Worm (Caenorhabditis elegans) whole organism, early embryonic: ENCODE measurements around the gene C08E8.5.

Experiments
- B0310.2 ChIP-seq: sonication (generic microtip); optimal IDR thresholded peaks from 2 replicates; lab custom pipeline; 2016; ENCODE audit warnings: mild to moderate bottlenecking, missing genetic modification characterization, missing compliant biosample characterization
- F13C5.2 ChIP-seq: sonication (generic microtip); optimal IDR thresholded peaks from 2 replicates; lab custom pipeline; 2017; ENCODE audit warnings: mild to moderate bottlenecking, missing genetic modification characterization, inconsistent platforms, missing compliant biosample characterization
- ama-1 ChIP-seq: fragments of 150-350 bp; optimal IDR thresholded peaks from 2 replicates; lab custom pipeline; 2014
- flt-1 ChIP-seq: fragments of 200-800 bp; sonication (Bioruptor generic); IDR thresholded peaks from 2 replicates; pipeline ENCODE4 v1.3.6; 2022; ENCODE audit warnings: missing genetic modification characterization, missing compliant biosample characterization
- hmg-4 ChIP-seq: fragments of 200-800 bp; sonication (Bioruptor generic); optimal IDR thresholded peaks from 2 replicates; lab custom pipeline; 2018; ENCODE audit warnings: mild to moderate bottlenecking, missing genetic modification characterization, missing compliant biosample characterization
- pes-1 ChIP-seq: fragments of 200-800 bp; sonication (Bioruptor generic); IDR thresholded peaks from 2 replicates; pipeline ENCODE4 v1.3.6; 2022; ENCODE audit warnings: missing genetic modification reagents, missing genetic modification characterization, missing compliant biosample characterization
- scrt-1 ChIP-seq: fragments of 200-800 bp; sonication (Bioruptor generic); IDR thresholded peaks from 2 replicates; pipeline ENCODE4 v1.3.6; 2022; ENCODE audit warnings: missing genetic modification characterization, missing compliant biosample characterization
- sea-1 ChIP-seq: fragments of 200-800 bp; sonication (Bioruptor generic); conservative IDR thresholded peaks from 2 replicates; pipeline ENCODE4 v1.3.6; 2022; ENCODE audit warnings: missing genetic modification characterization, missing compliant biosample characterization
- tbx-11 ChIP-seq: fragments of 200-800 bp; sonication (Bioruptor generic); IDR thresholded peaks from 2 replicates; pipeline ENCODE4 v1.3.6; 2022; ENCODE audit warnings: missing genetic modification characterization, missing compliant biosample characterization
- tbx-37 ChIP-seq: fragments of 200-800 bp; sonication (Bioruptor generic); conservative IDR thresholded peaks from 2 replicates; pipeline ENCODE4 v1.3.6; 2022; ENCODE audit warnings: missing genetic modification reagents, missing genetic modification characterization, missing compliant biosample characterization

ce11 chrV:18337643-18338042 is 22.1 kb downstream of the C08E8.5 start:
- no peak for TF ChIP-seq scrt-1
- TF ChIP-seq ama-1 (lab: Kevin White, UChicago) = no peak
- TF ChIP-seq pes-1 (GFP tag; lab: Robert Waterston, UW) = no peak
- TF ChIP-seq flt-1 (GFP tag; lab: Robert Waterston, UW) = no peak
- no peak for TF ChIP-seq F13C5.2 (tag; lab: Kevin White, UChicago)
- TF ChIP-seq hmg-4 = no peak
- no peak for TF ChIP-seq tbx-37 (GFP tag; lab: Robert Waterston, UW)
- TF ChIP-seq sea-1 = no peak
- no peak for TF ChIP-seq tbx-11 (GFP tag; lab: Robert Waterston, UW)
- no peak for TF ChIP-seq B0310.2 (tag; lab: Kevin White, UChicago)
